Worm (Caenorhabditis elegans) whole organism, young adult: ENCODE data around the gene unc-112.

Experiments
- B0336.3 ChIP-seq: fragments of 200-800 bp; sonication (Bioruptor generic); IDR thresholded peaks from 2 replicates; pipeline ENCODE4 v1.3.6; 2022; ENCODE audit warnings: missing genetic modification characterization, missing compliant biosample characterization
- C17E4.6 ChIP-seq: fragments of 200-800 bp; sonication (Bioruptor generic); IDR thresholded peaks from 2 replicates; pipeline ENCODE4 v1.3.6; 2022; ENCODE audit warnings: missing genetic modification reagents, missing genetic modification characterization, missing compliant biosample characterization
- F10E7.11 ChIP-seq: sonication (generic microtip); optimal IDR thresholded peaks from 2 replicates; lab custom pipeline; 2017; ENCODE audit warnings: mild to moderate bottlenecking, missing genetic modification characterization, moderate library complexity, missing compliant biosample characterization
- F37B4.10 ChIP-seq: fragments of 200-800 bp; sonication (Bioruptor generic); IDR thresholded peaks from 2 replicates; pipeline ENCODE4 v1.3.6; 2022; ENCODE audit warnings: missing genetic modification characterization, missing compliant biosample characterization
- F49E8.2 ChIP-seq: sonication (generic microtip); optimal IDR thresholded peaks from 3 replicates; lab custom pipeline; 2017; ENCODE audit warnings: missing genetic modification characterization, mild to moderate bottlenecking, missing compliant biosample characterization, antibody characterized with exemption, moderate library complexity; ENCODE audit not compliant: insufficient read depth
- F57A8.1 ChIP-seq: fragments of 200-800 bp; sonication (Bioruptor generic); optimal IDR thresholded peaks from 2 replicates; lab custom pipeline; 2018; ENCODE audit warnings: mild to moderate bottlenecking, missing genetic modification characterization, moderate library complexity, missing compliant biosample characterization
- T07F8.4 ChIP-seq: sonication (generic microtip); optimal IDR thresholded peaks from 2 replicates; lab custom pipeline; 2016; ENCODE audit warnings: mild to moderate bottlenecking, missing genetic modification characterization, moderate library complexity, missing compliant biosample characterization
- Y56A3A.18 ChIP-seq: fragments of 200-800 bp; sonication (Bioruptor generic); IDR thresholded peaks from 2 replicates; pipeline ENCODE4 v1.3.6; 2022; ENCODE audit warnings: missing genetic modification reagents, missing genetic modification characterization, missing compliant biosample characterization
- Y67H2A.10 ChIP-seq: fragments of 200-800 bp; sonication (Bioruptor generic); conservative IDR thresholded peaks from 2 replicates; pipeline ENCODE4 v1.3.6; 2022; ENCODE audit warnings: missing genetic modification reagents, missing genetic modification characterization, missing compliant biosample characterization
- Y79H2A.3 ChIP-seq: fragments of 200-800 bp; sonication (Bioruptor generic); conservative IDR thresholded peaks from 2 replicates; pipeline ENCODE4 v1.3.6; 2022; ENCODE audit warnings: missing genetic modification reagents, missing genetic modification characterization, missing compliant biosample characterization
- Y95B8A.8 ChIP-seq: fragments of 200-800 bp; sonication (Bioruptor generic); IDR thresholded peaks from 2 replicates; pipeline ENCODE4 v1.3.6; 2022; ENCODE audit warnings: missing genetic modification reagents, missing genetic modification characterization, missing compliant biosample characterization
- ZK185.1 ChIP-seq: sonication (generic microtip); optimal IDR thresholded peaks from 2 replicates; lab custom pipeline; 2016; ENCODE audit warnings: mild to moderate bottlenecking, missing genetic modification characterization, missing compliant biosample characterization; ENCODE audit not compliant: poor library complexity, severe bottlenecking
- akir-1 ChIP-seq: fragments of 200-800 bp; sonication (Bioruptor generic); optimal IDR thresholded peaks from 2 replicates; lab custom pipeline; 2018; ENCODE audit warnings: mild to moderate bottlenecking, missing genetic modification characterization, moderate library complexity, missing compliant biosample characterization
- aptf-2 ChIP-seq: fragments of 200-800 bp; sonication (Bioruptor generic); conservative IDR thresholded peaks from 2 replicates; pipeline ENCODE4 v1.3.6; 2022; ENCODE audit warnings: missing genetic modification reagents, missing genetic modification characterization, missing compliant biosample characterization
- aptf-3 ChIP-seq: fragments of 200-800 bp; sonication (Bioruptor generic); IDR thresholded peaks from 2 replicates; pipeline ENCODE4 v1.3.6; 2022; ENCODE audit warnings: missing genetic modification characterization, missing compliant biosample characterization
- attf-3 ChIP-seq: fragments of 200-800 bp; sonication (Bioruptor generic); conservative IDR thresholded peaks from 2 replicates; pipeline ENCODE4 v1.3.6; 2022; ENCODE audit warnings: missing genetic modification reagents, missing genetic modification characterization, missing compliant biosample characterization
- attf-5 ChIP-seq: fragments of 200-800 bp; sonication (Bioruptor generic); optimal IDR thresholded peaks from 2 replicates; lab custom pipeline; 2018; ENCODE audit warnings: mild to moderate bottlenecking, missing genetic modification characterization, missing compliant biosample characterization
- attf-6 ChIP-seq: fragments of 200-800 bp; sonication (Bioruptor generic); IDR thresholded peaks from 2 replicates; pipeline ENCODE4 v1.3.6; 2022; ENCODE audit warnings: missing genetic modification reagents, missing genetic modification characterization, missing compliant biosample characterization
- ccch-3 ChIP-seq: fragments of 200-800 bp; sonication (Bioruptor generic); optimal IDR thresholded peaks from 2 replicates; lab custom pipeline; 2018; ENCODE audit warnings: mild to moderate bottlenecking, missing genetic modification characterization, missing compliant biosample characterization
- cebp-2 ChIP-seq: fragments of 200-800 bp; sonication (Bioruptor generic); IDR thresholded peaks from 2 replicates; pipeline ENCODE4 v1.3.6; 2022; ENCODE audit warnings: missing genetic modification characterization, missing compliant biosample characterization
- ceh-58 ChIP-seq: fragments of 200-800 bp; sonication (Bioruptor generic); IDR thresholded peaks from 2 replicates; pipeline ENCODE4 v1.3.6; 2022; ENCODE audit warnings: missing genetic modification characterization, missing compliant biosample characterization
- ceh-79 ChIP-seq: sonication (generic microtip); optimal IDR thresholded peaks from 2 replicates; lab custom pipeline; 2017; ENCODE audit warnings: mild to moderate bottlenecking, missing genetic modification characterization, missing compliant biosample characterization
- die-1 ChIP-seq: sonication (generic microtip); optimal IDR thresholded peaks from 2 replicates; lab custom pipeline; 2016; ENCODE audit warnings: missing genotype, mild to moderate bottlenecking, missing genetic modification characterization, missing compliant biosample characterization
- dox-1 ChIP-seq: fragments of 200-800 bp; sonication (Bioruptor generic); IDR thresholded peaks from 2 replicates; pipeline ENCODE4 v1.3.6; 2022; ENCODE audit warnings: missing genetic modification reagents, missing genetic modification characterization, missing compliant biosample characterization
- dpff-1 ChIP-seq: sonication (generic microtip); optimal IDR thresholded peaks from 2 replicates; lab custom pipeline; 2017; ENCODE audit warnings: mild to moderate bottlenecking, missing genetic modification characterization, missing compliant biosample characterization
- dpl-1 ChIP-seq: fragments of 150-350 bp; optimal IDR thresholded peaks from 2 replicates; lab custom pipeline; 2014; ENCODE audit warnings: missing biosample characterization, missing genetic modification reagents, missing genetic modification characterization
- egrh-3 ChIP-seq: fragments of 200-800 bp; sonication (Bioruptor generic); IDR thresholded peaks from 2 replicates; pipeline ENCODE4 v1.3.6; 2022; ENCODE audit warnings: missing genetic modification reagents, missing genetic modification characterization, missing compliant biosample characterization
- ets-4 ChIP-seq: fragments of 200-800 bp; sonication (Bioruptor generic); optimal IDR thresholded peaks from 2 replicates; lab custom pipeline; 2018; ENCODE audit warnings: mild to moderate bottlenecking, missing genetic modification characterization, missing compliant biosample characterization
- hlh-26 ChIP-seq: fragments of 200-800 bp; sonication (Bioruptor generic); conservative IDR thresholded peaks from 2 replicates; pipeline ENCODE4 v1.3.6; 2022; ENCODE audit warnings: missing genetic modification reagents, missing genetic modification characterization, missing compliant biosample characterization
- hmg-1.2 ChIP-seq: fragments of 200-800 bp; sonication (Bioruptor generic); IDR thresholded peaks from 2 replicates; pipeline ENCODE4 v1.3.6; 2022; ENCODE audit warnings: missing genetic modification reagents, missing genetic modification characterization, missing compliant biosample characterization
- let-526 ChIP-seq: fragments of 200-800 bp; sonication (Bioruptor generic); IDR thresholded peaks from 2 replicates; pipeline ENCODE4 v1.3.6; 2022; ENCODE audit warnings: missing genetic modification reagents, missing genetic modification characterization, missing compliant biosample characterization
- lin-26 ChIP-seq: fragments of 200-800 bp; sonication (Bioruptor generic); IDR thresholded peaks from 2 replicates; pipeline ENCODE4 v1.3.6; 2022; ENCODE audit warnings: missing genetic modification reagents, missing genetic modification characterization, missing compliant biosample characterization
- lin-35 ChIP-seq, 3 experiments: fragments of 150-350 bp in 2 of 3; sonication (generic microtip) in 1 of 3; optimal IDR thresholded peaks; 2 replicates each; lab custom pipeline; 2014 to 2018; ENCODE audit warnings: missing biosample characterization in 3 of 3, missing genetic modification characterization in 3 of 3, missing genetic modification reagents in 3 of 3
- lir-1 ChIP-seq: fragments of 200-800 bp; sonication (Bioruptor generic); conservative IDR thresholded peaks from 2 replicates; pipeline ENCODE4 v1.3.6; 2022; ENCODE audit warnings: missing genetic modification reagents, missing genetic modification characterization, missing compliant biosample characterization
- mes-4 ChIP-seq: sonication (generic microtip); optimal IDR thresholded peaks from 2 replicates; lab custom pipeline; 2016; ENCODE audit warnings: missing genotype, missing genetic modification characterization, missing compliant biosample characterization
- rcor-1 ChIP-seq: fragments of 200-800 bp; sonication (Bioruptor generic); IDR thresholded peaks from 2 replicates; pipeline ENCODE4 v1.3.6; 2022; ENCODE audit warnings: missing genetic modification reagents, missing genetic modification characterization, missing compliant biosample characterization
- repo-1 ChIP-seq: sonication (generic microtip); optimal IDR thresholded peaks from 2 replicates; lab custom pipeline; 2017; ENCODE audit warnings: mild to moderate bottlenecking, missing genetic modification characterization, missing compliant biosample characterization
- sdz-38 ChIP-seq: sonication (generic microtip); optimal IDR thresholded peaks from 2 replicates; lab custom pipeline; 2016; ENCODE audit warnings: missing genotype, missing genetic modification characterization, missing compliant biosample characterization
- sea-2 ChIP-seq: fragments of 200-800 bp; sonication (Bioruptor generic); IDR thresholded peaks from 2 replicates; pipeline ENCODE4 v1.3.6; 2022; ENCODE audit warnings: missing genetic modification characterization, missing compliant biosample characterization
- snpc-1.1 ChIP-seq: sonication (generic microtip); optimal IDR thresholded peaks from 2 replicates; lab custom pipeline; 2017; ENCODE audit warnings: missing genetic modification characterization, mild to moderate bottlenecking, missing compliant biosample characterization, antibody characterized with exemption, moderate library complexity, missing genotype, missing genetic modification reagents; ENCODE audit not compliant: insufficient read depth
- snpc-3.4 ChIP-seq: sonication (generic microtip); optimal IDR thresholded peaks from 2 replicates; lab custom pipeline; 2017; ENCODE audit warnings: missing genetic modification characterization, mild to moderate bottlenecking, missing compliant biosample characterization, antibody characterized with exemption, moderate library complexity, missing genotype, missing genetic modification reagents
- somi-1 ChIP-seq: fragments of 200-800 bp; sonication (Bioruptor generic); optimal IDR thresholded peaks from 2 replicates; lab custom pipeline; 2018; ENCODE audit warnings: mild to moderate bottlenecking, missing genetic modification characterization, missing compliant biosample characterization
- tbp1 ChIP-seq: fragments of 200-800 bp; sonication (Bioruptor generic); optimal IDR thresholded peaks from 2 replicates; lab custom pipeline; 2018; ENCODE audit warnings: mild to moderate bottlenecking, missing genetic modification characterization, missing compliant biosample characterization
- tbx-9 ChIP-seq: sonication (generic microtip); optimal IDR thresholded peaks from 2 replicates; lab custom pipeline; 2016; ENCODE audit warnings: borderline replicate concordance, missing genetic modification characterization, inconsistent platforms, missing compliant biosample characterization
- zfh-2 ChIP-seq: fragments of 200-800 bp; sonication (Bioruptor generic); conservative IDR thresholded peaks from 2 replicates; pipeline ENCODE4 v1.3.6; 2022; ENCODE audit warnings: missing genetic modification reagents, missing genetic modification characterization, missing compliant biosample characterization
- ztf-3 ChIP-seq: fragments of 200-800 bp; sonication (Bioruptor generic); optimal IDR thresholded peaks from 2 replicates; lab custom pipeline; 2018; ENCODE audit warnings: mild to moderate bottlenecking, missing genetic modification characterization, missing compliant biosample characterization
- ztf-6 ChIP-seq: fragments of 200-800 bp; sonication (Bioruptor generic); IDR thresholded peaks from 2 replicates; pipeline ENCODE4 v1.3.6; 2022; ENCODE audit warnings: missing genetic modification reagents, missing genetic modification characterization, missing compliant biosample characterization

unc-112 gene

ce11 chrV:14685435-14686058 lies 10.9 kb downstream of the unc-112 start, which contains the start of gene C47E8.4 (continued):
- TF ChIP-seq F10E7.11 (peak; percentile 64), ztf-3 (GFP tag; lab: Kevin White, UChicago) (peak; percentile 85), snpc-3.4 (peak; percentile 95), repo-1 (tag; lab: Kevin White, UChicago) (peak; percentile 88), cebp-2 (GFP tag; lab: Robert Waterston, UW) (peak; percentile 91; the same call in 1 of the 2 replicates), rcor-1 (GFP tag; lab: Robert Waterston, UW) (peak; percentile 97), ZK185.1 (tag; lab: Kevin White, UChicago) (peak; percentile 97), lin-26 (GFP tag; lab: Robert Waterston, UW) (no peak), aptf-3 (peak; percentile 75; the same call in 1 of the 2 replicates), let-526 (peak; percentile 96), F49E8.2 (tag; lab: Kevin White, UChicago) (peak; percentile 89), attf-6 (GFP tag; lab: Robert Waterston, UW) (peak; percentile 71; the same call in 1 of the 2 replicates), ceh-58 (GFP tag; lab: Robert Waterston, UW) (0 out of 2 replicates have a peak, but pooled peaks have one; percentile 79), ztf-6 (peak; percentile 68; the same call in 1 of the 2 replicates), lir-1 (peak; percentile 95), ccch-3 (GFP tag; lab: Kevin White, UChicago) (peak; percentile 90), hmg-1.2 (GFP tag; lab: Robert Waterston, UW) (peak; percentile 72), aptf-2 (GFP tag; lab: Robert Waterston, UW) (peak; percentile 68), Y56A3A.18 (peak; percentile 62; the same call in 1 of the 2 replicates), C17E4.6 (peak; percentile 89), die-1 (tag; lab: Kevin White, UChicago) (no peak), hlh-26 (GFP tag; lab: Robert Waterston, UW) (no peak), somi-1 (GFP tag; lab: Kevin White, UChicago) (peak; percentile 90), Y95B8A.8 (peak; percentile 80; the same call in 1 of the 2 replicates), mes-4 (tag; lab: Kevin White, UChicago) (no peak), tbp1 (GFP tag; lab: Kevin White, UChicago) (peak; percentile 76), dox-1 (GFP tag; lab: Robert Waterston, UW) (peak; percentile 95), sea-2 (GFP tag; lab: Robert Waterston, UW) (peak; percentile 95), Y67H2A.10 (GFP tag; lab: Robert Waterston, UW) (peak; percentile 93), Y79H2A.3 (GFP tag; lab: Robert Waterston, UW) (no peak), dpff-1 (tag; lab: Kevin White, UChicago) (peak; percentile 46), ets-4 (no peak), lin-35 (GFP tag; optimal IDR thresholded peaks at IDR 0.05; lab: Kevin White, UChicago) (peak in 2 of 3 experiments; percentile 84 to 94), tbx-9 (tag; lab: Kevin White, UChicago) (no peak), B0336.3 (GFP tag; lab: Robert Waterston, UW) (peak; percentile 90), sdz-38 (tag; lab: Kevin White, UChicago) (no peak), ceh-79 (peak; percentile 87), snpc-1.1 (tag; lab: Kevin White, UChicago) (peak; percentile 32), attf-3 (GFP tag; lab: Robert Waterston, UW) (peak; percentile 81), F57A8.1 (GFP tag; lab: Kevin White, UChicago) (no peak), F37B4.10 (GFP tag; lab: Robert Waterston, UW) (0 out of 2 replicates have a peak, but pooled peaks have one; percentile 33), dpl-1 (peak; percentile 63), zfh-2 (GFP tag; lab: Robert Waterston, UW) (no peak), egrh-3 (GFP tag; lab: Robert Waterston, UW) (peak; percentile 34; the same call in 1 of the 2 replicates), attf-5 (GFP tag; lab: Kevin White, UChicago) (peak; percentile 94), akir-1 (GFP tag; lab: Kevin White, UChicago) (peak; percentile 84), T07F8.4 (tag; lab: Kevin White, UChicago) (peak; percentile 44)
